Worm (Caenorhabditis elegans) whole organism, L3 larva: ENCODE measurements around the gene nduv-2.

Source experiments
- R02D3.7 ChIP-seq: fragments of 150-350 bp; optimal IDR thresholded peaks from 2 replicates; lab custom pipeline; 2014; ENCODE audit warnings: missing biosample characterization, missing genetic modification characterization
- ama-1 ChIP-seq: fragments of 150-350 bp; optimal IDR thresholded peaks from 2 replicates; lab custom pipeline; 2018
- ceh-16 ChIP-seq: sonication (generic microtip); optimal IDR thresholded peaks from 2 replicates; lab custom pipeline; 2017; ENCODE audit warnings: missing biosample characterization, missing genetic modification characterization
- ceh-82 ChIP-seq: fragments of 150-350 bp; optimal IDR thresholded peaks from 2 replicates; lab custom pipeline; 2014; ENCODE audit warnings: missing biosample characterization, missing genetic modification characterization
- ceh-9 ChIP-seq: sonication (generic microtip); optimal IDR thresholded peaks from 2 replicates; lab custom pipeline; 2018; ENCODE audit warnings: missing biosample characterization, missing genetic modification characterization
- egl-27 ChIP-seq: sonication (generic microtip); optimal IDR thresholded peaks from 4 replicates; lab custom pipeline; 2017; ENCODE audit warnings: missing biosample characterization, missing genetic modification reagents, missing genetic modification characterization
- egl-5 ChIP-seq: fragments of 150-350 bp; optimal IDR thresholded peaks from 2 replicates; lab custom pipeline; 2017; ENCODE audit warnings: missing biosample characterization, missing genetic modification reagents, missing genetic modification characterization, inconsistent platforms
- elt-2 ChIP-seq: sonication (generic microtip); optimal IDR thresholded peaks from 2 replicates; lab custom pipeline; 2016; ENCODE audit warnings: missing genetic modification reagents, mild to moderate bottlenecking, missing genetic modification characterization, missing compliant biosample characterization
- elt-3 ChIP-seq, 3 experiments: fragments of 150-350 bp in 1 of 3; sonication (generic microtip) in 2 of 3; optimal IDR thresholded peaks; 2 replicates in 2 of 3; 4 replicates in 1 of 3; lab custom pipeline; 2014 to 2017; ENCODE audit warnings: missing biosample characterization in 3 of 3, missing genetic modification characterization in 3 of 3
- eor-1 ChIP-seq, 2 experiments: fragments of 150-350 bp; optimal IDR thresholded peaks; 2 replicates each; lab custom pipeline; 2014 to 2018; ENCODE audit warnings: missing biosample characterization in 2 of 2, missing genetic modification characterization in 2 of 2
- fkh-10 ChIP-seq: sonication (generic microtip); optimal IDR thresholded peaks from 2 replicates; lab custom pipeline; 2017; ENCODE audit warnings: missing biosample characterization, missing genetic modification reagents, missing genetic modification characterization
- fkh-2 ChIP-seq: fragments of 150-350 bp; optimal IDR thresholded peaks from 2 replicates; lab custom pipeline; 2014; ENCODE audit warnings: missing biosample characterization, missing genetic modification reagents, missing genetic modification characterization
- hmg-11 ChIP-seq: sonication (generic microtip); optimal IDR thresholded peaks from 2 replicates; lab custom pipeline; 2016; ENCODE audit warnings: missing genetic modification characterization, missing compliant biosample characterization
- jun-1 ChIP-seq: fragments of 150-350 bp; optimal IDR thresholded peaks from 2 replicates; lab custom pipeline; 2014; ENCODE audit warnings: missing biosample characterization, missing genetic modification reagents, missing genetic modification characterization
- lin-15B ChIP-seq: fragments of 150-350 bp; optimal IDR thresholded peaks from 2 replicates; lab custom pipeline; 2014; ENCODE audit warnings: missing biosample characterization, missing genetic modification characterization
- lin-39 ChIP-seq: fragments of 150-350 bp; optimal IDR thresholded peaks from 2 replicates; lab custom pipeline; 2018; ENCODE audit warnings: missing biosample characterization, missing genetic modification reagents, missing genetic modification characterization
- lsy-12 ChIP-seq: sonication (generic microtip); optimal IDR thresholded peaks from 2 replicates; lab custom pipeline; 2016; ENCODE audit warnings: mild to moderate bottlenecking, missing genetic modification characterization, missing compliant biosample characterization
- mdl-1 ChIP-seq: fragments of 150-350 bp; optimal IDR thresholded peaks from 2 replicates; lab custom pipeline; 2014; ENCODE audit warnings: missing biosample characterization, missing genetic modification characterization
- mml-1 ChIP-seq: fragments of 150-350 bp; sonication (generic microtip); optimal IDR thresholded peaks from 3 replicates; lab custom pipeline; 2014; ENCODE audit warnings: missing biosample characterization, missing genetic modification characterization
- nfya-1 ChIP-seq: sonication (generic microtip); optimal IDR thresholded peaks from 2 replicates; lab custom pipeline; 2017; ENCODE audit warnings: missing genetic modification characterization, mild to moderate bottlenecking, missing compliant biosample characterization, antibody characterized with exemption, moderate library complexity; ENCODE audit not compliant: insufficient read depth
- nhr-12 ChIP-seq: fragments of 150-350 bp; optimal IDR thresholded peaks from 2 replicates; lab custom pipeline; 2014; ENCODE audit warnings: missing biosample characterization, missing genetic modification characterization
- nhr-23 ChIP-seq: fragments of 150-350 bp; optimal IDR thresholded peaks from 2 replicates; lab custom pipeline; 2014; ENCODE audit warnings: missing biosample characterization, missing genetic modification reagents, missing genetic modification characterization
- nhr-237 ChIP-seq: fragments of 150-350 bp; optimal IDR thresholded peaks from 2 replicates; lab custom pipeline; 2014; ENCODE audit warnings: missing biosample characterization, missing genetic modification characterization
- nhr-25 ChIP-seq: sonication (generic microtip); optimal IDR thresholded peaks from 2 replicates; lab custom pipeline; 2017; ENCODE audit warnings: missing biosample characterization, missing genetic modification characterization
- nhr-28 ChIP-seq: fragments of 150-350 bp; optimal IDR thresholded peaks from 2 replicates; lab custom pipeline; 2014; ENCODE audit warnings: missing biosample characterization, missing genetic modification characterization
- nhr-43 ChIP-seq: sonication (generic microtip); optimal IDR thresholded peaks from 2 replicates; lab custom pipeline; 2016; ENCODE audit warnings: mild to moderate bottlenecking, missing genetic modification characterization, missing compliant biosample characterization; ENCODE audit not compliant: poor library complexity, severe bottlenecking
- nhr-67 ChIP-seq: fragments of 150-350 bp; optimal IDR thresholded peaks from 2 replicates; lab custom pipeline; 2014; ENCODE audit warnings: missing biosample characterization, missing genetic modification characterization
- nhr-77 ChIP-seq: fragments of 150-350 bp; optimal IDR thresholded peaks from 2 replicates; lab custom pipeline; 2014; ENCODE audit warnings: missing biosample characterization, missing genetic modification characterization
- pha-4 ChIP-seq: fragments of 150-350 bp; optimal IDR thresholded peaks from 2 replicates; lab custom pipeline; 2014; ENCODE audit warnings: missing biosample characterization, missing genetic modification reagents, missing genetic modification characterization
- pqm-1 ChIP-seq: fragments of 150-350 bp; optimal IDR thresholded peaks from 2 replicates; lab custom pipeline; 2017; ENCODE audit warnings: missing biosample characterization, missing genetic modification characterization, inconsistent platforms
- sea-2 ChIP-seq: fragments of 150-350 bp; sonication (generic microtip); optimal IDR thresholded peaks from 4 replicates; lab custom pipeline; 2014; ENCODE audit warnings: missing biosample characterization, missing genetic modification reagents, missing genetic modification characterization
- skn-1 ChIP-seq: fragments of 150-350 bp; optimal IDR thresholded peaks from 2 replicates; lab custom pipeline; 2014; ENCODE audit warnings: missing biosample characterization, missing genetic modification characterization
- snpc-4 ChIP-seq: fragments of 150-350 bp; optimal IDR thresholded peaks from 2 replicates; lab custom pipeline; 2014; ENCODE audit warnings: missing biosample characterization, missing genetic modification characterization
- unc-39 ChIP-seq: sonication (generic microtip); optimal IDR thresholded peaks from 4 replicates; lab custom pipeline; 2017; ENCODE audit warnings: missing biosample characterization, missing genetic modification characterization
- unc-62 ChIP-seq: fragments of 150-350 bp; sonication (generic microtip); optimal IDR thresholded peaks from 4 replicates; lab custom pipeline; 2014; ENCODE audit warnings: missing biosample characterization, missing genetic modification reagents, missing genetic modification characterization
- zag-1 ChIP-seq: fragments of 150-350 bp; optimal IDR thresholded peaks from 2 replicates; lab custom pipeline; 2014; ENCODE audit warnings: missing biosample characterization, missing genetic modification characterization
- ztf-11 ChIP-seq: fragments of 150-350 bp; optimal IDR thresholded peaks from 2 replicates; lab custom pipeline; 2014; ENCODE audit warnings: missing biosample characterization, missing genetic modification characterization
- ztf-4 ChIP-seq: fragments of 150-350 bp; optimal IDR thresholded peaks from 2 replicates; lab custom pipeline; 2014; ENCODE audit warnings: missing biosample characterization, missing genetic modification characterization

The nduv-2 gene

DNA sequence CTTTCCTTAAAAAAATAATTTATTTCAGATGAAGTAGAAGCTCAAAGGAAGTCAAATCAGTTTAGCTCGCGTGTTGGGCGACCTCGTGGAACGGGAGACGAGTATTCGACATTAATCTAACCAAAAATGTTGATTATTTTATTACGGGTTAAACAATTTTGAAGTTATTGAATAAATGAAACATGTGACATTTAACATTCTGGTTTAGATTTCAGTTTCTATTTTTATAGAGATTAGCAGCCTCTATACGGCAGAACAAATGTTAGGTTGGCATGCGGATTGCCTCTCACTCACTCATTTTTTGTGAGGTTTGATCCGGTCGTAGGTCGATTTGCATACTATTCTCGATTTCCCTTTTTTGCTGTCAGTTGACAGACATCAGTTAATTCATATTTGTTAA lies 40.9 kb downstream of the nduv-2 start, which contains the start of gene F53F4.1:
Gene F53F4.1 (plus strand): TSS at position 301 of the 400 bp plus-strand sequence.
- no peak for TF ChIP-seq fkh-10 (GFP tag; lab: Kevin White, UChicago)
- no peak for TF ChIP-seq R02D3.7 (tag; lab: Kevin White, UChicago)
- no peak for TF ChIP-seq jun-1 (tag; lab: Kevin White, UChicago)
- TF ChIP-seq sea-2 (GFP tag; lab: Kevin White, UChicago), result no peak
- TF ChIP-seq pqm-1 (tag; lab: Kevin White, UChicago), result no peak
- TF ChIP-seq, all 47 proteins: peak for 0

DNA sequence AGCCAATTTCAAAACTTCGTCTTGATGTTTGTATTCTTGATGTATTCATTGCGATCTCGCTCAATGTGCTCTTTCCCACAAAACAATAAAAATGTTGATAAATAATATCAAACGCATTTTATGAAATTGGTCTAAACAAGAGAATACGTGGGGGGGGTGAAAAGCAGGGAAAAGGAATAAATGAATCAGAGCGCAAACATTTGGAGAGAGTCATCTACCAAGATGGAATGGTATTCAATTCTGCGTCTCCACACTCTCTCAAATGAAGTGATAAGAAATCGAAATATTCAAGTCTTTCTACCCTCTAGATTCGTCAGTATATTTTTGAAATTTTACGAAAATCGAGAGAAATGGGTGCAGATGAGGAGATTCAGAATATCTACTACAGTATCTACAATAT lies 44.7 kb downstream of the nduv-2 start, which contains the start of gene C50B8.5:
Gene C50B8.5 (plus strand): TSS at position 273 of the 400 bp plus-strand sequence.
- TF ChIP-seq ceh-82 (tag; lab: Kevin White, UChicago) (no peak), nhr-25 (tag; lab: Kevin White, UChicago) (no peak), ztf-4 (tag; lab: Kevin White, UChicago) (no peak), mml-1 (tag; lab: Kevin White, UChicago) (no peak), R02D3.7 (tag; lab: Kevin White, UChicago) (no peak), egl-27 (tag; lab: Kevin White, UChicago) (no peak), elt-3 (tag; optimal IDR thresholded peaks at IDR 0.05; lab: Kevin White, UChicago) (no peak), elt-2 (tag; lab: Kevin White, UChicago) (peak; percentile 56), egl-5 (no peak), pha-4 (tag; lab: Kevin White, UChicago) (peak; percentile 67), nhr-12 (tag; lab: Kevin White, UChicago) (no peak), nfya-1 (tag; lab: Kevin White, UChicago) (no peak), nhr-23 (tag; lab: Kevin White, UChicago) (no peak), nhr-237 (tag; lab: Kevin White, UChicago) (no peak), pqm-1 (tag; lab: Kevin White, UChicago) (peak; percentile 72), eor-1 (tag; optimal IDR thresholded peaks at IDR 0.05; lab: Kevin White, UChicago) (no peak), fkh-10 (GFP tag; lab: Kevin White, UChicago) (no peak)

DNA sequence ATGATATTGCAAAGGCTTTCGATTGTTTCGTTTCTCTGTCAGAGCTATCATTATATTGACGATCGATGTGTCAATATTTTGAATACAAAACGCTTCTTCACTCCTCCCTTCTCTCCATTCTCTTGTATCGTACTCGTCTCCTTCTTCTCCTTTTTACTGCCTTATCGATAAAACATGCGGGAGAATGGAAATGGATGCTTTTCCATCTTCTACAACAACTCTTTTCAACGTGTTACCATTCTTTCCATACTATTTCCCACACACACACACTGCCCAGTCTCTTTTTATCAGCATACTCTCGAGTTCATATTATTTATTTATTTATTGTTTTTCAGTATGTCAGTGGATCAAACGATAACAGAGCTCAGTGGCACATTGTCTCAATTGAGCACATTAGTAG lies 46.7 kb downstream of the nduv-2 start, which contains the start of gene C50B8.6:
Gene C50B8.6 (plus strand): TSS at position 336 of the 400 bp plus-strand sequence.
- no peak for TF ChIP-seq nhr-77
- no peak for TF ChIP-seq mml-1 (tag; lab: Kevin White, UChicago)
- TF ChIP-seq pha-4 (tag; lab: Kevin White, UChicago), result peak; percentile 52
- TF ChIP-seq eor-1 (tag; optimal IDR thresholded peaks at IDR 0.05; lab: Kevin White, UChicago), result no peak
- peak; percentile 67 for TF ChIP-seq elt-2 (tag; lab: Kevin White, UChicago)

DNA sequence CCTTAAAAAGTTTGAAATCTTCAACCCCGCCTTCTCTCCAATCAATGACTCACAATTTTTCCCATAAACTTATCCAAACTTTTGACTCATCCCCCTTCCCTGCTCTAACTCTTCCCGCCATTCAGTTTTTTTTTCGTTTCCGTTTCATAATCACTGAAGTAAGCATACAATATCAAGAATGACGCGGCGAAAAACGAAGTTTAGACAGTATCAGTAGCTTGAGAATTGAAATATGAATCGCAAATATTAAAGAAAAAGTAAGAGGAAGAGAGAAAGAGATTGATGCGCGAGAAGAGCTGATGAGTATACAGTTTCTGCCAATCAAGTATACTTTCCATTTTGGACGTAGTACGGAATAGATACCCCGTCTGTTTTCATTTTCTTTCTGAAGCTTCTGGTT lies 47.9 kb downstream of the nduv-2 start:
- no peak for TF ChIP-seq eor-1 (tag; optimal IDR thresholded peaks at IDR 0.05; lab: Kevin White, UChicago)
- no peak for TF ChIP-seq nhr-12 (tag; lab: Kevin White, UChicago)
- no peak for TF ChIP-seq fkh-2 (tag; lab: Kevin White, UChicago)
- no peak for TF ChIP-seq ztf-11 (tag; lab: Kevin White, UChicago)
- no peak for TF ChIP-seq nhr-67
- no peak for TF ChIP-seq snpc-4 (tag; lab: Kevin White, UChicago)
- no peak for TF ChIP-seq ceh-82 (tag; lab: Kevin White, UChicago)
- no peak for TF ChIP-seq sea-2 (GFP tag; lab: Kevin White, UChicago)
- TF ChIP-seq lsy-12, result no peak
- no peak for TF ChIP-seq ceh-16 (tag; lab: Kevin White, UChicago)
- no peak for TF ChIP-seq lin-15B (tag; lab: Kevin White, UChicago)
- no peak for TF ChIP-seq ztf-4 (tag; lab: Kevin White, UChicago)
- no peak for TF ChIP-seq egl-5
- TF ChIP-seq ceh-9 (tag; lab: Kevin White, UChicago), result no peak
- no peak for TF ChIP-seq skn-1 (tag; lab: Kevin White, UChicago)

DNA sequence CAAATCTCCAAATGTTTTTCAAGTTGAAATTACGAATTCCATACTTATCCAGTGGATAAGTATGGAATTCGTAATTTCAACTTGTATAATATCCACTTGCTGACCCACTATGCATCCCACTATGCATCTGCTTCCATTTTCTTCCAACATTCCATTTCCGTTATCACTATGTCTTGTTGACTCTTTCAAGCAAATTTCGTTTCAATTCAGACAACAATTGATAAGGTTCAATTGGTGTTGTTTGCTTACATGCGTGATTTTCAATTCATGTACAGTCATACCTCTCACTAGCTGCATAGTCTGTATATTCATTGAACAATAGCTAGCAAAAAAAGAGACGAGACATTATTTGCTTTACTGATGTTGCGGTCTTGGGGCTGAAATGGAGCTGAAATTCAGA lies 48.5 kb downstream of the nduv-2 start:
- TF ChIP-seq lin-39 (tag; lab: Kevin White, UChicago) (no peak), snpc-4 (tag; lab: Kevin White, UChicago) (no peak), zag-1 (no peak), nhr-237 (tag; lab: Kevin White, UChicago) (no peak), nhr-12 (tag; lab: Kevin White, UChicago) (no peak), nhr-23 (tag; lab: Kevin White, UChicago) (no peak), unc-39 (tag; lab: Kevin White, UChicago) (no peak), sea-2 (GFP tag; lab: Kevin White, UChicago) (no peak), skn-1 (tag; lab: Kevin White, UChicago) (no peak), R02D3.7 (tag; lab: Kevin White, UChicago) (no peak), pha-4 (tag; lab: Kevin White, UChicago) (peak; percentile 86), ama-1 (lab: Kevin White, UChicago) (no peak), lsy-12 (no peak), nhr-25 (tag; lab: Kevin White, UChicago) (no peak), nhr-43 (tag; lab: Kevin White, UChicago) (no peak), ztf-11 (tag; lab: Kevin White, UChicago) (no peak), nhr-67 (no peak), ceh-16 (tag; lab: Kevin White, UChicago) (no peak), mdl-1 (no peak), unc-62 (GFP tag; lab: Kevin White, UChicago) (no peak), pqm-1 (tag; lab: Kevin White, UChicago) (peak; percentile 80), hmg-11 (tag; lab: Kevin White, UChicago) (no peak), lin-15B (tag; lab: Kevin White, UChicago) (no peak), elt-2 (tag; lab: Kevin White, UChicago) (peak; percentile 71), nhr-28 (tag; lab: Kevin White, UChicago) (no peak)
